Worm (Caenorhabditis elegans) whole organism, young adult: ENCODE results near the gene C26B9.2.

Source experiments
- C17E4.6 ChIP-seq: fragments of 200-800 bp; sonication (Bioruptor generic); IDR thresholded peaks from 2 replicates; pipeline ENCODE4 v1.3.6; 2022; ENCODE audit warnings: missing genetic modification reagents, missing genetic modification characterization, missing compliant biosample characterization
- F49E8.2 ChIP-seq: sonication (generic microtip); optimal IDR thresholded peaks from 3 replicates; lab custom pipeline; 2017; ENCODE audit warnings: missing genetic modification characterization, mild to moderate bottlenecking, missing compliant biosample characterization, antibody characterized with exemption, moderate library complexity; ENCODE audit not compliant: insufficient read depth
- ama-1 ChIP-seq, 3 experiments: fragments of 150-350 bp in 1 of 3; sonication (generic microtip) in 2 of 3; optimal IDR thresholded peaks; 2 replicates each; lab custom pipeline; 2014 to 2018; ENCODE audit warnings: missing biosample characterization in 2 of 3, missing genetic modification characterization in 2 of 3, missing genetic modification reagents in 2 of 3
- atf-7 ChIP-seq: sonication (generic microtip); optimal IDR thresholded peaks from 2 replicates; lab custom pipeline; 2017; ENCODE audit warnings: mild to moderate bottlenecking, missing genetic modification characterization, missing compliant biosample characterization
- bed-1 ChIP-seq: fragments of 200-800 bp; sonication (Bioruptor generic); IDR thresholded peaks from 2 replicates; pipeline ENCODE4 v1.3.6; 2022; ENCODE audit warnings: missing genetic modification reagents, missing genetic modification characterization, missing compliant biosample characterization
- ceh-58 ChIP-seq: fragments of 200-800 bp; sonication (Bioruptor generic); IDR thresholded peaks from 2 replicates; pipeline ENCODE4 v1.3.6; 2022; ENCODE audit warnings: missing genetic modification characterization, missing compliant biosample characterization
- ets-4 ChIP-seq: fragments of 200-800 bp; sonication (Bioruptor generic); optimal IDR thresholded peaks from 2 replicates; lab custom pipeline; 2018; ENCODE audit warnings: mild to moderate bottlenecking, missing genetic modification characterization, missing compliant biosample characterization
- nfya-1 ChIP-seq: sonication (generic microtip); optimal IDR thresholded peaks from 2 replicates; lab custom pipeline; 2017; ENCODE audit warnings: antibody characterized with exemption, missing compliant biosample characterization, missing genetic modification characterization, borderline replicate concordance; ENCODE audit not compliant: insufficient read depth
- nhr-90 ChIP-seq: sonication (generic microtip); optimal IDR thresholded peaks from 2 replicates; lab custom pipeline; 2016; ENCODE audit warnings: missing genotype, mild to moderate bottlenecking, missing genetic modification characterization, missing compliant biosample characterization
- pha-4 ChIP-seq: fragments of 150-350 bp; sonication (generic microtip); optimal IDR thresholded peaks from 2 replicates; lab custom pipeline; 2014; ENCODE audit warnings: missing biosample characterization, missing genetic modification reagents, missing genetic modification characterization
- sea-2 ChIP-seq: fragments of 200-800 bp; sonication (Bioruptor generic); IDR thresholded peaks from 2 replicates; pipeline ENCODE4 v1.3.6; 2022; ENCODE audit warnings: missing genetic modification characterization, missing compliant biosample characterization

DNA sequence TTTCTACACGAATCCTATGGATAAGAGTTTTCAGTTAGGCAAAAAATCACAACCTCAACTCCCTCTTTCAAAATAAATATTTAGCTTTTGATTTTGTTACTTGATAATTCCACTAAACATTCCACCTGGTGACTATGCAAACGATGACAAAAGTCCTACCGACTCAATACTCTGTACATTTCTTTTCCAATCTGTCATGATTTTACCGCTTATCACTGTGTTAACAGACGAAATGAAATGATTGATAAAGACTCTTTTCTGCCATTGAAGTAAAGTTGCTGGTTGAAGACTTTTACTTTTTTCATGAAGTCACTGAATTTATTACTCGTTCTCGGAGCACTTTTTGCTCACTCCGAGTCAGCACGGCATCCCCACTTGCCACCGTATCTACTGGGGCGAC, 10.8 kb upstream of the C26B9.2 start, which contains the start of gene C26B9.5:
- TF ChIP-seq pha-4 (tag; lab: Kevin White, UChicago) (no peak), nfya-1 (tag; lab: Kevin White, UChicago) (no peak), F49E8.2 (tag; lab: Kevin White, UChicago) (no peak), nhr-90 (tag; lab: Kevin White, UChicago) (no peak), ceh-58 (GFP tag; lab: Robert Waterston, UW) (no peak), ama-1 (optimal IDR thresholded peaks at IDR 0.05; lab: Kevin White, UChicago) (no peak), ama-1 (GFP tag; optimal IDR thresholded peaks at IDR 0.05; lab: Kevin White, UChicago) (no peak), sea-2 (GFP tag; lab: Robert Waterston, UW) (no peak), C17E4.6 (no peak), ets-4 (GFP tag; lab: Kevin White, UChicago) (no peak), atf-7 (tag; lab: Kevin White, UChicago) (no peak), bed-1 (GFP tag; lab: Robert Waterston, UW) (no peak)
